Worm (Caenorhabditis elegans) whole organism, L3 larva: ENCODE measurements around the gene abce-1.

Experiments used
- ceh-82 ChIP-seq: fragments of 150-350 bp; optimal IDR thresholded peaks from 2 replicates; lab custom pipeline; 2014; ENCODE audit warnings: missing biosample characterization, missing genetic modification characterization
- egl-5 ChIP-seq: fragments of 150-350 bp; optimal IDR thresholded peaks from 2 replicates; lab custom pipeline; 2017; ENCODE audit warnings: missing biosample characterization, missing genetic modification reagents, missing genetic modification characterization, inconsistent platforms
- fos-1 ChIP-seq: fragments of 150-350 bp; optimal IDR thresholded peaks from 2 replicates; lab custom pipeline; 2014; ENCODE audit warnings: missing biosample characterization, missing genetic modification characterization
- lsy-12 ChIP-seq: sonication (generic microtip); optimal IDR thresholded peaks from 2 replicates; lab custom pipeline; 2016; ENCODE audit warnings: mild to moderate bottlenecking, missing genetic modification characterization, missing compliant biosample characterization
- nfya-1 ChIP-seq: sonication (generic microtip); optimal IDR thresholded peaks from 2 replicates; lab custom pipeline; 2017; ENCODE audit warnings: missing genetic modification characterization, mild to moderate bottlenecking, missing compliant biosample characterization, antibody characterized with exemption, moderate library complexity; ENCODE audit not compliant: insufficient read depth
- nhr-11 ChIP-seq: fragments of 150-350 bp; optimal IDR thresholded peaks from 2 replicates; lab custom pipeline; 2014; ENCODE audit warnings: missing biosample characterization, missing genetic modification characterization
- nhr-43 ChIP-seq: sonication (generic microtip); optimal IDR thresholded peaks from 2 replicates; lab custom pipeline; 2016; ENCODE audit warnings: mild to moderate bottlenecking, missing genetic modification characterization, missing compliant biosample characterization; ENCODE audit not compliant: poor library complexity, severe bottlenecking
- nhr-77 ChIP-seq: fragments of 150-350 bp; optimal IDR thresholded peaks from 2 replicates; lab custom pipeline; 2014; ENCODE audit warnings: missing biosample characterization, missing genetic modification characterization

ce11 chrIII:13169464-13169966 is 15.9 kb downstream of the abce-1 start, which contains the start of the genes snpc-1.2 and Y39E4B.5:
- no peak for TF ChIP-seq nhr-77 (tag; lab: Kevin White, UChicago)
- TF ChIP-seq nhr-11 (tag; lab: Kevin White, UChicago), result no peak
- TF ChIP-seq lsy-12, result no peak
- TF ChIP-seq egl-5, result no peak
- no peak for TF ChIP-seq ceh-82 (tag; lab: Kevin White, UChicago)
- TF ChIP-seq nhr-43 (tag; lab: Kevin White, UChicago), result no peak
- no peak for TF ChIP-seq fos-1 (tag; lab: Kevin White, UChicago)
- no peak for TF ChIP-seq nfya-1 (tag; lab: Kevin White, UChicago)
